Worm (Caenorhabditis elegans) whole organism, dauer: ENCODE measurements around the gene F41C3.7.

Source experiments
- unc-62 ChIP-seq: sonication (generic microtip); optimal IDR thresholded peaks from 2 replicates; lab custom pipeline; 2017; ENCODE audit warnings: missing biosample characterization, missing genetic modification reagents, missing genetic modification characterization

F41C3.7 gene

DNA sequence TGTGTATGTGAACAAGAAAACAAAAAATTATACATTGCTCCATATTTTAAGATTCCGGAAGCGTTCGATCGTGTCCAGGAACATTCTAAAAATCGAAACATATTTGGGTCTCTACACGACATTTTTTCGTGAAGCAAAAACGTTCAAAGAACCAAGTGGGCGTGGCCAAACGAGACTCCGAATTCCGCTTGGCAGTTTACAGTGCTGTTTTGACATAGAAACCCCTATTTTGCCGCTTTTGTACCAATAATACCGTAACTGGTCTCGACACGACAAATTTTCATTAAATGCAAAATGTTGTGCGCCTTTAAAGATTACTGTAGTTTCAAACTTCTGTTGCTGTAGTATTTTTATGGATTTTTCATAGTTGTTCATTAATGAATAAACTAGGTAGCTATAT, 25.8 kb downstream of the F41C3.7 start:
- no peak for TF ChIP-seq unc-62 (GFP tag; lab: Kevin White, UChicago)

DNA sequence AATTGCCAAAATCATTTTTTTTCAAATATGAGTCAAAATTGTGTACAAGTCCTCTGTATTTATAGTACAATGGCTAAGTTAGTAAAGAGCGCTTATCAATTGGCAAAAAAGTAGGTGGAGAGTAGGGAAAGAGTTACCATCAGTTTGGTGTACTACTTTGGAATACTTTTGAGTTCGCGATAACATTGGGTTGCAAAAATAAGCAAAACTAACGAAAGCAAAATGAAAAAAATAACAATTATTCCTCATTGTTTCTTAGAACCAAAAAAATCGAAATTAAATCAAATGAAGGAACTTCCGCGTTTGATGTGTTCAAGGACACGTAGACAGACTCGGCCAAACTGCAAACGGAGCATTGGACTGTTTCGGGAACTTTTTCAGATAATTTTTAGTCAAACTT, 26.9 kb downstream of the F41C3.7 start, which contains the start of gene C27D9.2:
C27D9.2 (minus strand) TSS at position 101 of the 400 bp plus-strand sequence.
- no peak for TF ChIP-seq unc-62 (GFP tag; lab: Kevin White, UChicago)

DNA sequence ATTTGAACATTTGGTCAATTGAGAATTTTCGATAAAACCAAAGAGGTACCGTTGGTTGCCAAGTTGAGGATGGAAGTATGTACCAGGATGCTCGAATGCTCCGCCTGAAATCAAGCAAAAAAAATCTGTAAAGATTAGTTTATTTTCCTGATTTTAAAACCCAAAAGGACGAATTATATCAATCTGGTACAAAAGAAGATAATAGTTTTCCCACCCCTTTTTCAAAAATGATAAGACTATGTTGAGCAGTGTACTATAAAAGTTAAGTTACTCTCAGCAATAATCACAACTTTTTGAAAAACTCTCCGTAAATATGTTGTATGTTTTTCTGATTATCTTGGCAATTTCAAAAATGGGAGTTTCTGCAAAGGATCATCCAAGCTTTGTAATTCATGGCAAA, 28.6 kb downstream of the F41C3.7 start, which contains the start of gene F26G1.3:
F26G1.3 (plus strand) TSS at position 301 of the 400 bp plus-strand sequence.
- TF ChIP-seq unc-62 (GFP tag; lab: Kevin White, UChicago): no peak

DNA sequence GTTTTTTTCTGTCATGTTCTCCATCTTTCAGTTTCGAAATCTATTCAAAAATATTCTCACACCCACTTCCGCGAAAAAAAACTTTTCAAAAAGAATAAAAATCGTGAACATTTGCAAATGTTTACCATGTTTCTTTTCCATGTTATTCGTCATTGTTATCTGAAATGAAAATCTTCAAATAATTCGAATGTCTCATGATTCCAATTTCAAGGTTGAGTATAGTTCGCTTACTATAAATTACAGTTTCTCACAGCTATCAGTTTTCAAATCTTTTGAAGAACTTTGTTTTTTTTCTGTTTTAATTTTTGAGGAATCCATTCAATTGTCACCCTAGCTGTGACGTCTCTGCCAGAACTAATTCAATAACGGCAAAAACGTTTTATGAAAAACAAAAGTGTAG, 30.0 kb downstream of the F41C3.7 start:
- TF ChIP-seq unc-62 (GFP tag; lab: Kevin White, UChicago): no peak

DNA sequence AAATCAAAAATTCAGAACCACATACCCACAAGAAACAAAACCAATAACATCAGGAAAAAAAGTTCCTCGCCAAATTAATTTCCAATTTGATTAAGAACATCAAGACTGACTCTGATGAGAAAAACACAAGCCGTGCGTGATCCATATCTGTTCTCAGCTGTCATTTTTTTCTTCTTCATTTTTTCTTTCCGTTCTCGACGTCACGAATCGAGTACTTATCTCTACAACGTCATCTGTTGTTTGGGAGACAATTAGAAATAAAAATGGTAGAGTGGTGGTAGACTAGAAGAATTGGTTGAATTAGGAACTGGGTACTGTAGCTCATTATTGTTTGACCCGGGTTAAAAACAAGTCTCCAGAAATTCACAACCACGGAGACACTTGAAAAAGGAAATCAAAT, 31.2 kb downstream of the F41C3.7 start:
- TF ChIP-seq unc-62 (GFP tag; lab: Kevin White, UChicago): no peak

DNA sequence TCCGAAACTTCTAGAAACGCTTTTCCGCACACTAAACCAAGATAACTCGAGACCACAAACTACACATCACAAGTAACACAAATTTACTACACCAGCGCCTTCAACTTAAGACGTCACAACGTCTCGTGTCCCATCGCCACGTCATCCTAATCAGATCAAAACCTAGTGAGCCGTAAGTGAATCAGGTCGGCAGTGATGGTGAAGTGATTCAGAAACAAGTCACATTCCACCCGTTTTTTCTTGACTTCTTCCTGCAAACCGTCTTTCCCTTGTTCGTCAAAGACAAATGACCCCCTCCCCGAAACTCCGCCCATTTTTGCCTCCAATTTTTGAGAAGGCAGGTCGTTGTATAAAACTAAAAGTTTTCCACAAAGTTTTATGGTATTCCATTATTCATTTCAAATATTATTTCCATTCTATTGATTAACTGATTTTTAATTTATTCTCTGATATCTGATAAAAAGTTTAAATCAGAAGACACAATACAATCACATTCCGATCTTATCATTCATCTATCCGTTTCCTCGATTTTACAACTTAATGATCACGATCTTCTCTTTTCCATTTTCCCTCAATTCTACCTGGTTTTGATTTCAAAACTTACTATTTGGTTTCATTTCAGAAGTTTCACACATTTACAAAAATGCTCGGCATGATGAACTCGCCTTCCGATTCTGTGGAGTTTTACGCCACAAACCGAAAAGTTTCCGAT, 32.9 kb downstream of the F41C3.7 start, which contains the start of gene F26G1.2:
F26G1.2 (plus strand) TSS at position 508 of the 712 bp plus-strand sequence.
- no peak for TF ChIP-seq unc-62 (GFP tag; lab: Kevin White, UChicago)

DNA sequence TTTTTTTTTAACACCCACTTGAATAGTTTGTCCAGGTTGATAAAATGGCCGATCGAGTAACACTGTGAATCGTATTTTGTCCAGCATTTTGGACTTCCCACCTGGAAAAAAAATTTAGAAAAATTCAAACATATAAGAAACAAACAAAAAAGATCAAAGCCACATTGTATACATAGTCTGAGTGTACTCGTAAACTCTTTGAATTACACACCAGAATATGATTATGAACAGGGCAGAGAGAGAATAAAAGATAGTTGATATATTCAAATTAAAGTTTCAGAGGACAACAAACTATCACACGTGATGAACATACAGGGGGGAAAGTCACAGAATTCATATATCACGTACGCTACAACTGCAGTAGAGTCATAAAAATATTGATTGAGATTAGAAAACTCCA, 36.5 kb downstream of the F41C3.7 start, which contains the start of gene ttm-2:
ttm-2 (minus strand) TSS at position 101 of the 400 bp plus-strand sequence.
- TF ChIP-seq unc-62 (GFP tag; lab: Kevin White, UChicago): no peak

DNA sequence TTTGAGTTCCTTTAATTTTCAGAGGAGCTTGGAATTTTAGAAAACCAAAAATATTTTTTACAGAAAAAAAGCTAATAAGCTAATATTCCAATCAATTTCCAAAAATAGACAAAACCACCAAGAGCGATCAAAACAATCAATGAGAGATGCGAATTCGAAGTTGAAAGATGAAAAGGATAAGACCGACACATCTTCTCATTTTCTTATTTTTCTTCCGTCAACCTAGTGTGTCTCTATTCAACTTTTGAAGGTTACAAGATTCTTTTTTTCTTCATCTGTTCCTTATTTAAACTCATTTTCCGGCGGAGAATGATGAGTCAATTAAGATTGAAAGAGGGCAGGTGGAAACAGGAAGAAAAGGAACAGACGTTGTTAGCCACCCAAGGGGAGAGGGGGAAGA, 37.8 kb downstream of the F41C3.7 start:
- TF ChIP-seq unc-62 (GFP tag; lab: Kevin White, UChicago): no peak

DNA sequence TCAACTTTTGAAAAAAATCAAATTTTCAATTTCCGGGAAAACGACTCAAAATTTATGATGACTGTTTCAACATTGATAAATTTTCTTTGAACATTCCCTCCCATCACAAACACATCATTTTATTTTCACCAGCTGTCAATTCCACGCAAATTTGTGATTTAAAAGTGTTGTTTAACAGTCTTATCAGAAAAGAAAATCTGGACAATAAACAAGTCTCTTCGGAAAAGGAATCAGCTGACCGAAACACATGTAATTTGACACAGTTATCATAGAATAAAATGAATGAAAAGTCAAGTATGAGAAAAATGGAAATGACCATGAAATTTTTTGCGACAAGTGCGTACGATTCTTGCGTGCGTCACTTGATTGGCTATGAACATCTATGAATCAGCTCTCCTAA, 39.3 kb downstream of the F41C3.7 start:
- no peak for TF ChIP-seq unc-62 (GFP tag; lab: Kevin White, UChicago)

DNA sequence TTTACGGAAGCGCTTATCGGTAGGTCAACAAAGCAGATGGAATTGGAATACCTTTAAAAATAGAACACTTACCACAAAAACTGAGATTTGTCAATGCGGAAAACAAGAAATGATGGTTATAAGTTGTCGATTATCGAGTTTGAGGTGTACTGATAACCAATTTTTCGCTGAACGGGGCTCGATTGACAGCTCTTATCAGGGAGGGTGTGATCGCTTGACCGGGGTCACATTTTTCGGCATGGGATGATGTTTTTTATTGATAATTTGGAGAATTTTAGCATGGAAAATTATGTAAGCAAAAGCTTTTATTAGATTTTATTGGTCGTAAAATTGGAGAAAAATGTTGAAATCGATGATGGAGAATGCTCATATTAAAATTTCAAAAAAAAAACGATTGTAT, 40.1 kb downstream of the F41C3.7 start:
- no peak for TF ChIP-seq unc-62 (GFP tag; lab: Kevin White, UChicago)

DNA sequence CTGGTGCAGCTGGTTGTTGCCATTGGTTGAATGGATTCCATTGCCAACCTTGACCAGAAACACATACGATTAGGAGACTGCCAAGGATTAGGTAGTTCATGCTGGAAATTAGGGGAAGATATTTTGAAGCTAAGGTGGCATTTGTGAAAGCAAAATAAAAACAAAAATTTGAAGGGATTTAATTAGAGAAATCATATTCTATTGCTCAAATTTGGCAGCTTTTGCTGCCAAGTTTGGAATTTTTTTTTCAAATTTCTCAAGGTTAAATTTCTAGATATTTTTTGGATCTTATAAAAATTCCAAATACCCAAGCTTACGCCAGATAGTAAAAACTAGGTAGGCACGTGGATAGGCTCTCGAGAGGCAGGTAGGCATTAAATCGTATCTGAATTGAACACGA, 41.4 kb downstream of the F41C3.7 start, which contains the start of gene F26G1.5:
F26G1.5 (minus strand) TSS at position 101 of the 400 bp plus-strand sequence.
- no peak for TF ChIP-seq unc-62 (GFP tag; lab: Kevin White, UChicago)

DNA sequence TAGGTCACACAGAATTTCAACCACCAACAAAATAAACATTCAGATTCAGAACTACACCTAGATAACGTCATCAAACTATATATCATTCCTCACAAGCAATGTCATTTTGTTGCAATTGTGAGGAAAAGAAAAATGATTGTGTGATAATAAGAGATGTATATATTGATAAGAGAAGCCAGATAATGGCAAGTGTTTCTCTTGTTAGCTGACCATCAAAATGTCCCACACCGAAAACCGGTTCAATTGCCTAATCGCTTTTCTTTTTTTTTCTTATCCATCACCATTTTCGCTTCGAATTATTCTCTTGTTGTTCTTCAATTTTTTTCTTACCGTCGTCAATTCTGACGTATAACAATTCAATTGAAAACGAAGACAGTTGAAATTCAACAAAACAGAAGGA, 42.6 kb downstream of the F41C3.7 start:
- no peak for TF ChIP-seq unc-62 (GFP tag; lab: Kevin White, UChicago)

DNA sequence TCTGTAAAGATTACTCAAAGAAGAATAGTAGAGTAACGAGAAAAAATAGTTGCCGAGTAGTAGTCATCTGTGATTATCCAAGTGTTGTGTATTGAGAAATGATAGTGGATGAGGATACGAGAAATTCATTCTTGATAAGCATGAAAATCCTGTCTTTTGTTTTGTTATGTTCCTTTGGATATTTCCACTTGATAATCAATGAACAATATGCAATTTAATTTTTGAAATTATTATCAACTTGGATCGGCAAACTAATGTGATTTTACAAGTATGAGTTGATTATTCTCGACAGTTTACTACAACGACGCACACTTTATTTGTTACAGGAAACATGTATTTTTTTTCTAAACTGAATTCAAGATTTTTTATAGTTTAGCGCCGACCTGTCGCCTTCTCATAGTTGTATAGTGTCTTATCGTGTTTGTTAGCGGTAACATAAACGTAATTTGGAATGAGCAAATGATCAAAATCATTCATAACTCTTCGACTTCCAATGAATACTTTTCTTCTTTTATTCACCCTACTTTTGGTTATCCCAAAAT, 44.1 kb downstream of the F41C3.7 start, which contains the start of the genes F26G1.9 and F26G1.10:
F26G1.9 (minus strand) TSS at position 101 of the 542 bp plus-strand sequence.
F26G1.10 (plus strand) TSS at position 492 of the 542 bp plus-strand sequence.
- no peak for TF ChIP-seq unc-62 (GFP tag; lab: Kevin White, UChicago)

DNA sequence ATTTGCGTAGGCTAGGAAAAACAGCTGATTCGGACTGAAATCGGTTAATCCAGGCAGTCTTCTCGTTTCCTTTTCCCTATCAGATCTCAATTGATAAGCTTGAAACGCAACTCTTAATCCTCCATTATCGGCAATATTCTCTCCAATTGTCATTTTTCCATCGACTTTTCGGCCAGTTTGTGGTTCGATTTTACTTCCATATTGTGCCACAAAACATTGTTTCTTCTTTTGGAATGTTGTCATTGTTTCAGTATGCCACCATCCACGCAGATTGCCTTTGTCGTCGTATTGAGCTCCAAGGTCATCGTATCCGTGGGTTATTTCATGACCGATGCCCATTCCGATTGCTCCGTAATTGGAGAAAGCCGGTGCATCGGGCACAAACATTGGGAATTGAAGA, 46.0 kb downstream of the F41C3.7 start:
- no peak for TF ChIP-seq unc-62 (GFP tag; lab: Kevin White, UChicago)

DNA sequence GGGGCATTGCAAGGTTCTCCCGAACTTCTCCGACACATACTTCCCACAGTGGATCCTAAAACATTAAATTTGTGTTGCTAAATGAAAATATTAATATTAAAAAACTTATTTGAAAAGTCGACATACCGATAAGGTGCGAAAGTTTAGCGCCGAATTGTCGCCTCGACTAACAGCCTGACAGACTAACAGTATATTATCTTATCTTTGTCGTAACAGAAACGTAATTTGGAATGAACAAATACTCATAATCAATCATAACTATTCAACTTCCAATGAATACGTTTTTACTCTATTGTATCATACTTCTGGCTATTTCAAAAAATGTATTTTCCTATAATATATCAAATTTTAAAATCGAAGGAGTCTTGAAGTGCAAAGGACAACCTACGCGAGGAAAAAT, 47.1 kb downstream of the F41C3.7 start, which contains the start of gene F26G1.11:
F26G1.11 (plus strand) TSS at position 205 of the 400 bp plus-strand sequence.
- TF ChIP-seq unc-62 (GFP tag; lab: Kevin White, UChicago): no peak

DNA sequence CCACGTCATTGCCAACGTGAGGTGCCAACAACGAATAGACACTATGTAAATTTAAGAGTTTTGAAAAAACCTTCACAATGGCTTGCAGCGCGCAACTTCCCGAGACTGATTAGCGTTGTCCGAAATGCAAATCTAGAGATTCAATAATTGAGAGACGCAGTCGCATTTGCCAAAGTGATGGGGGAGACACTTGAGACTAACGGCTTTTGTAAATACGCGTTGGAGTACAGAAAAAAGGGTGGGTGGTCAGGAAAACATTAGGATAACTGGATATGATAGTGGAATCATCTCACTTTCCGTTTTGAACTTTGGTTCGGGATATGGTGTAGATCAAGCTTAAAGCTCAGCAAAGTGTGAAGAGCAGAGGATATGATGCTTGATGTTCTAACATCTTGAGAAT, 49.9 kb downstream of the F41C3.7 start:
- TF ChIP-seq unc-62 (GFP tag; lab: Kevin White, UChicago): no peak
